Fruit fly (Drosophila melanogaster): ENCODE results near the gene CG31517.
A peak's percentile ranks its signal among the peaks of the same experiment; 100 is the strongest.

CG31517 gene

dm6 chr3R:13956809-13957351 lies 8.7 kb downstream of the CG31517 start (continued):
- TF ChIP-seq CG7963 (GFP tag; IDR thresholded peaks at IDR 0.05; ENCODE audit: partially characterized antibody) = no peak
- TF ChIP-seq CG2712 (tag; optimal IDR thresholded peaks at IDR 0.05) = peak; percentile 9
- no peak for TF ChIP-seq pum (GFP tag; optimal IDR thresholded peaks at IDR 0.05)
- TF ChIP-seq Lim3 (GFP tag; IDR thresholded peaks at IDR 0.05) = no peak
- peak; percentile 88 for TF ChIP-seq Awh (GFP tag; IDR thresholded peaks at IDR 0.05)
- no peak for TF ChIP-seq MBD-R2 (GFP tag; IDR thresholded peaks at IDR 0.05)
- no peak for TF ChIP-seq psq (GFP tag; optimal IDR thresholded peaks at IDR 0.05)
- no peak for TF ChIP-seq gce (GFP tag; IDR thresholded peaks at IDR 0.05)
- TF ChIP-seq Spps (tag; optimal IDR thresholded peaks at IDR 0.05) = no peak
- no peak for TF ChIP-seq Hey (tag; optimal IDR thresholded peaks at IDR 0.05)
- no peak for TF ChIP-seq bowl (GFP tag; IDR thresholded peaks at IDR 0.05)
- peak; percentile 61 for TF ChIP-seq Nf-YB (GFP tag; optimal IDR thresholded peaks at IDR 0.05)
- TF ChIP-seq bsh (GFP tag; optimal IDR thresholded peaks at IDR 0.05) = no peak
- TF ChIP-seq sug (tag; optimal IDR thresholded peaks at IDR 0.05) = no peak
- no peak for TF ChIP-seq Dp (GFP tag; optimal IDR thresholded peaks at IDR 0.05)
- no peak for TF ChIP-seq CG7372 (GFP tag; IDR thresholded peaks at IDR 0.05)
- no peak for TF ChIP-seq ind (GFP tag; optimal IDR thresholded peaks at IDR 0.05)
- peak; percentile 82 for TF ChIP-seq Nf-YC (tag; optimal IDR thresholded peaks at IDR 0.05)
- no peak for TF ChIP-seq gro (GFP tag; optimal IDR thresholded peaks at IDR 0.05)
- no peak for TF ChIP-seq hkb (optimal IDR thresholded peaks at IDR 0.05)
- TF ChIP-seq hkb (GFP tag; IDR thresholded peaks at IDR 0.05) = no peak
- TF ChIP-seq ato (GFP tag; IDR thresholded peaks at IDR 0.05; ENCODE audit: partially characterized antibody) = no peak
- TF ChIP-seq HLHmδ (GFP tag; optimal IDR thresholded peaks at IDR 0.05) = no peak
- no peak for TF ChIP-seq pho (GFP tag; optimal IDR thresholded peaks at IDR 0.05)
- TF ChIP-seq CG7987 (GFP tag; optimal IDR thresholded peaks at IDR 0.05) = no peak
- TF ChIP-seq cas (GFP tag; IDR thresholded peaks at IDR 0.05) = no peak
- TF ChIP-seq Xbp1 (GFP tag; optimal IDR thresholded peaks at IDR 0.05) = no peak
- peak; percentile 42 for TF ChIP-seq CG1832 (GFP tag; optimal IDR thresholded peaks at IDR 0.05)
- no peak for TF ChIP-seq Aef1 (GFP tag; IDR thresholded peaks at IDR 0.05)
- no peak for TF ChIP-seq Asciz (GFP tag; optimal IDR thresholded peaks at IDR 0.05)
- TF ChIP-seq CG12155 (GFP tag; optimal IDR thresholded peaks at IDR 0.05) = no peak
- TF ChIP-seq CG10366 (GFP tag; IDR thresholded peaks at IDR 0.05) = no peak
- TF ChIP-seq sens (GFP tag) = peak; percentile 45
- no peak for TF ChIP-seq CG7786 (GFP tag; optimal IDR thresholded peaks at IDR 0.05)
- TF ChIP-seq CG6175 (GFP tag; IDR thresholded peaks at IDR 0.05) = no peak
- no peak for TF ChIP-seq Hr78 (GFP tag; optimal IDR thresholded peaks at IDR 0.05)
- TF ChIP-seq CG10209 (GFP tag; optimal IDR thresholded peaks at IDR 0.05) = no peak
- TF ChIP-seq ara (GFP tag; IDR thresholded peaks at IDR 0.05) = no peak
- TF ChIP-seq NfI (GFP tag; optimal IDR thresholded peaks at IDR 0.05) = no peak
- no peak for TF ChIP-seq tin (GFP tag; optimal IDR thresholded peaks at IDR 0.05)
- TF ChIP-seq grn (GFP tag; optimal IDR thresholded peaks at IDR 0.05) = no peak
- TF ChIP-seq CG1529 (GFP tag; optimal IDR thresholded peaks at IDR 0.05) = no peak
- TF ChIP-seq CG8281 (tag; optimal IDR thresholded peaks at IDR 0.05) = no peak
- no peak for TF ChIP-seq ci (GFP tag; IDR thresholded peaks at IDR 0.05)
- no peak for TF ChIP-seq Ravus (GFP tag; IDR thresholded peaks at IDR 0.05)
- no peak for TF ChIP-seq crp (GFP tag; optimal IDR thresholded peaks at IDR 0.05)
- no peak for TF ChIP-seq CG18476 (GFP tag; optimal IDR thresholded peaks at IDR 0.05)
- no peak for TF ChIP-seq run (tag; optimal IDR thresholded peaks at IDR 0.05)
- peak; percentile 64 for TF ChIP-seq CG7745 (tag; optimal IDR thresholded peaks at IDR 0.05)
- TF ChIP-seq dimm (GFP tag; IDR thresholded peaks at IDR 0.05) = no peak
- TF ChIP-seq CG6791 (GFP tag; IDR thresholded peaks at IDR 0.05; ENCODE audit: partially characterized antibody) = 0 out of 3 replicates have a peak, but pooled peaks have one; percentile 6

All from whole organism, embryonic.